Fruit fly (Drosophila melanogaster): ENCODE results near the gene CecA2.

CecA2 gene

DNA sequence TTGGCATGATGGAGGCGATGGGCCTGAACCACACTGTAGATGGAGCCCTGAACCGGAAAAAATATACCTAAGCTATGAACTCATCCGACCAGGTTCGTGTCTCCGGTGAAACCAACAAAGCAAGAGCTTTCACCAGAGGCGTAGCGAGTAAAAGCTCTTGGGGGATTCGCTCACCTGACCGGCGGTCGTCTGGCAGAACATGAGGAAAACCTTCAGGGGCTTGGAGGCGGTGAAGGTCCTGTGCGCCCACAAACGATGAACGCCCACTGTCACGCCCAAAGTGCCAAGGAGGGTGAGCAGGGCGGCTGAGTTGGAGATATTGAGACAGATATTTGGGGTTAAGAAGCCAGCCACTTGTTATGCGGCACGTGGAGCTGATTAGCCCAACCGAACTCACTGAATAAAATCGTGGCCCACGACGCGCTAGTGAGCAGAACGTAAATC, 16.3 kb upstream of the CecA2 start (continued):
- TF ChIP-seq Mes4 (GFP tag; optimal IDR thresholded peaks at IDR 0.05) = no peak
- no peak for TF ChIP-seq nom (GFP tag; optimal IDR thresholded peaks at IDR 0.05)
- TF ChIP-seq jing (GFP tag; optimal IDR thresholded peaks at IDR 0.05) = no peak
- peak; percentile 74 for TF ChIP-seq Hmr (GFP tag; optimal IDR thresholded peaks at IDR 0.05)
- peak; percentile 62 for TF ChIP-seq Xbp1 (GFP tag; optimal IDR thresholded peaks at IDR 0.05)
- no peak for TF ChIP-seq CG42726 (GFP tag; IDR thresholded peaks at IDR 0.05; ENCODE audit: partially characterized antibody)
- peak; percentile 78 for TF ChIP-seq CTCF (GFP tag; optimal IDR thresholded peaks at IDR 0.05)
- peak; percentile 59; the same call in 1 of the 3 replicates for TF ChIP-seq CG11695 (GFP tag; IDR thresholded peaks at IDR 0.05)
- TF ChIP-seq hth (optimal IDR thresholded peaks at IDR 0.05) = no peak
- no peak for TF ChIP-seq Aef1 (GFP tag; IDR thresholded peaks at IDR 0.05)
- TF ChIP-seq prd (optimal IDR thresholded peaks at IDR 0.05) = no peak
- peak; percentile 69 for TF ChIP-seq prd (GFP tag; IDR thresholded peaks at IDR 0.05)
- TF ChIP-seq CG12104 (GFP tag; optimal IDR thresholded peaks at IDR 0.05) = no peak
- no peak for TF ChIP-seq CG8290 (GFP tag; optimal IDR thresholded peaks at IDR 0.05)
- peak in 1 of 2 experiments; percentile 86 for TF ChIP-seq CG8290 (tag; optimal IDR thresholded peaks at IDR 0.05)
- TF ChIP-seq CG5180 (GFP tag; optimal IDR thresholded peaks at IDR 0.05) = no peak
- no peak for TF ChIP-seq CG2199 (GFP tag; IDR thresholded peaks at IDR 0.05)
- TF ChIP-seq gcm (GFP tag; optimal IDR thresholded peaks at IDR 0.05) = no peak
- peak in 1 of 2 experiments; percentile 4 for TF ChIP-seq Hr78 (GFP tag; optimal IDR thresholded peaks at IDR 0.05)
- TF ChIP-seq vnd (GFP tag; IDR thresholded peaks at IDR 0.05; ENCODE audit: partially characterized antibody) = no peak
- TF ChIP-seq ab (GFP tag; optimal IDR thresholded peaks at IDR 0.05) = no peak
- TF ChIP-seq row (GFP tag; IDR thresholded peaks at IDR 0.05) = peak; percentile 84
- peak; percentile 76 for TF ChIP-seq lab (GFP tag; optimal IDR thresholded peaks at IDR 0.05)
- peak; percentile 15; the same call in 1 of the 2 replicates for TF ChIP-seq Atf6 (GFP tag; IDR thresholded peaks at IDR 0.05)
- TF ChIP-seq phol (tag; optimal IDR thresholded peaks at IDR 0.05) = peak; percentile 10
- TF ChIP-seq ara (GFP tag; IDR thresholded peaks at IDR 0.05) = 0 out of 2 replicates have a peak, but pooled peaks have one; percentile 49
- TF ChIP-seq CG10209 (GFP tag; optimal IDR thresholded peaks at IDR 0.05) = no peak
- 0 out of 2 replicates have a peak, but pooled peaks have one; percentile 27 for TF ChIP-seq Nf-YA (GFP tag; IDR thresholded peaks at IDR 0.05)
- TF ChIP-seq pho (GFP tag; optimal IDR thresholded peaks at IDR 0.05) = peak; percentile 48
- no peak for TF ChIP-seq zf30C (GFP tag; optimal IDR thresholded peaks at IDR 0.05)
- TF ChIP-seq CG6683 (GFP tag; optimal IDR thresholded peaks at IDR 0.05) = peak; percentile 10
- no peak for TF ChIP-seq ac (GFP tag; optimal IDR thresholded peaks at IDR 0.05)
- no peak for TF ChIP-seq CG16813 (GFP tag; IDR thresholded peaks at IDR 0.05; ENCODE audit: partially characterized antibody)
- TF ChIP-seq sima (GFP tag; optimal IDR thresholded peaks at IDR 0.05) = no peak
- peak; percentile 41 for TF ChIP-seq CG10147 (GFP tag; optimal IDR thresholded peaks at IDR 0.05)
- no peak for TF ChIP-seq Hr39 (optimal IDR thresholded peaks at IDR 0.05)
- peak; percentile 69 for TF ChIP-seq al (GFP tag; IDR thresholded peaks at IDR 0.05)
- no peak for TF ChIP-seq zen2 (GFP tag; IDR thresholded peaks at IDR 0.05; ENCODE audit: partially characterized antibody)
- TF ChIP-seq cato (GFP tag; optimal IDR thresholded peaks at IDR 0.05; ENCODE audit: borderline replicate concordance) = no peak
- TF ChIP-seq chinmo (GFP tag; IDR thresholded peaks at IDR 0.05; ENCODE audit: partially characterized antibody) = peak; percentile 31; the same call in 1 of the 4 replicates

DNA sequence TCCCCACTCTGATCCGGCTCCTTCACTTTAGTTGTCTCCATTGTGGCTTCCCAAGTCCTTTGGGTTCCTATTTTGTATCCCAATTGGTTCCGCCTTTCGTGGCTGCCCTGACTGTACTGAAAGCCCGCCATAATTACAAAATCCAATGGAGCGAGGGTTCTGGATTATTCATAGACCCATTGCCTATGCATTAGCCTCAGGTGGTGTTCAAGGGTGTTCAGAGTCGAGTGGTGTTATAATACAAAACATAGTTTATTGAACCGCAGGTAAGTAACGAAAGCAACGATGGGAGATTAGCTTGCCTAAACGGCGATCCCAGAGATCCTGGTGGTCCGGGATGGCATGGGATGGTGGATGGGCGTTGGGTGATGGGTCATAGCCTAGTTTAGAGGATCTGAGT, 15.8 kb upstream of the CecA2 start, which contains the start of gene CG15531:
Gene CG15531 (minus strand): TSS at position 101 of the 400 bp plus-strand sequence.
- TF ChIP-seq CG6765 (GFP tag; optimal IDR thresholded peaks at IDR 0.05) (no peak), Usf (GFP tag; optimal IDR thresholded peaks at IDR 0.05) (no peak), CG16779 (GFP tag; IDR thresholded peaks at IDR 0.05) (no peak), CG9817 (tag; optimal IDR thresholded peaks at IDR 0.05) (no peak), CG12155 (GFP tag; optimal IDR thresholded peaks at IDR 0.05) (no peak), CG30020 (tag; optimal IDR thresholded peaks at IDR 0.05) (no peak), Atf-2 (GFP tag; optimal IDR thresholded peaks at IDR 0.05) (no peak), NC2β (GFP tag; optimal IDR thresholded peaks at IDR 0.05) (no peak), Pdp1 (GFP tag; optimal IDR thresholded peaks at IDR 0.05) (no peak), CG4730 (GFP tag; IDR thresholded peaks at IDR 0.05) (no peak), tx (GFP tag; optimal IDR thresholded peaks at IDR 0.05) (no peak), Dref (GFP tag; IDR thresholded peaks at IDR 0.05) (no peak), Vsx1 (GFP tag; optimal IDR thresholded peaks at IDR 0.05) (no peak), CG8388 (GFP tag; optimal IDR thresholded peaks at IDR 0.05) (no peak)

Data from whole organism, embryonic.